Worm (Caenorhabditis elegans): ENCODE measurements around the gene F55H2.8.
A peak's percentile ranks its signal among the peaks of the same experiment; 100 is the strongest.

Gene F55H2.8

ce11 chrIII:9559381-9559881 lies 45.8 kb downstream of the F55H2.8 start, which contains the start of gene C48B4.7:
Gene C48B4.7 (minus strand): TSS chrIII:9559431.
- no peak for TF ChIP-seq Y5F2A.4 (GFP tag; optimal IDR thresholded peaks at IDR 0.05)
- TF ChIP-seq zfp-3 (GFP tag; conservative IDR thresholded peaks at IDR 0.05) = no peak
- TF ChIP-seq lin-38 (GFP tag; IDR thresholded peaks at IDR 0.05) = 0 out of 2 replicates have a peak, but pooled peaks have one; percentile 24

ce11 chrIII:9561158-9561557 lies 47.5 kb downstream of the F55H2.8 start, which contains the start of gene C48B4.8:
Gene C48B4.8 (minus strand): TSS chrIII:9561258.
- no peak for TF ChIP-seq dmd-6 (GFP tag; IDR thresholded peaks at IDR 0.05)
- TF ChIP-seq dmd-9 (GFP tag; IDR thresholded peaks at IDR 0.05) = no peak
- TF ChIP-seq php-3 (GFP tag; IDR thresholded peaks at IDR 0.05) = no peak
- TF ChIP-seq Y75B8A.6 (GFP tag; IDR thresholded peaks at IDR 0.05) = no peak
- TF ChIP-seq mdl-1 (tag; optimal IDR thresholded peaks at IDR 0.05) = no peak
- TF ChIP-seq egl-27 (tag; optimal IDR thresholded peaks at IDR 0.05) = no peak
- no peak for TF ChIP-seq snpc-4 (tag; optimal IDR thresholded peaks at IDR 0.05)
- no peak for TF ChIP-seq mdt-29 (GFP tag; IDR thresholded peaks at IDR 0.05)
- TF ChIP-seq nhr-76 (tag; optimal IDR thresholded peaks at IDR 0.05) = no peak
- no peak for TF ChIP-seq ceh-44 (GFP tag; IDR thresholded peaks at IDR 0.05)
- TF ChIP-seq ZK546.5 (tag; optimal IDR thresholded peaks at IDR 0.05) = no peak
- TF ChIP-seq spr-1 (tag; optimal IDR thresholded peaks at IDR 0.05) = no peak
- no peak for TF ChIP-seq F10B5.3 (tag; optimal IDR thresholded peaks at IDR 0.05)

ce11 chrIII:9563235-9563634 lies 49.6 kb downstream of the F55H2.8 start, which contains the start of gene C48B4.9:
Gene C48B4.9 (minus strand): TSS chrIII:9563335.
- TF ChIP-seq mes-2 (tag; optimal IDR thresholded peaks at IDR 0.05; ENCODE audit: poor library complexity, severe bottlenecking) = no peak
- TF ChIP-seq dmd-6 (GFP tag; IDR thresholded peaks at IDR 0.05) = no peak
- no peak for TF ChIP-seq F44E2.7 (GFP tag; IDR thresholded peaks at IDR 0.05)
- TF ChIP-seq daf-12 (tag; optimal IDR thresholded peaks at IDR 0.05) = no peak
- no peak for TF ChIP-seq sdz-12 (GFP tag; optimal IDR thresholded peaks at IDR 0.05)
- no peak for TF ChIP-seq duxl-1 (tag; optimal IDR thresholded peaks at IDR 0.05; ENCODE audit: poor library complexity)
- no peak for TF ChIP-seq F37D6.2 (tag; optimal IDR thresholded peaks at IDR 0.05)
- TF ChIP-seq Y75B8A.6 (GFP tag; IDR thresholded peaks at IDR 0.05) = no peak
- no peak for TF ChIP-seq ceh-20 (GFP tag; IDR thresholded peaks at IDR 0.05)
- TF ChIP-seq nhr-6 (tag; optimal IDR thresholded peaks at IDR 0.05) = no peak
- TF ChIP-seq gei-8 (GFP tag; optimal IDR thresholded peaks at IDR 0.05) = no peak
- TF ChIP-seq madf-5 (GFP tag; IDR thresholded peaks at IDR 0.05) = no peak
- no peak for TF ChIP-seq nhr-25 (tag; optimal IDR thresholded peaks at IDR 0.05; ENCODE audit: borderline replicate concordance, insufficient read depth)
- no peak for TF ChIP-seq dmd-9 (GFP tag; IDR thresholded peaks at IDR 0.05)
- TF ChIP-seq lin-29 (GFP tag; IDR thresholded peaks at IDR 0.05) = no peak
- TF ChIP-seq nhr-11 (tag; optimal IDR thresholded peaks at IDR 0.05) = no peak
